Worm (Caenorhabditis elegans): ENCODE measurements around the gene srd-19.

DNA sequence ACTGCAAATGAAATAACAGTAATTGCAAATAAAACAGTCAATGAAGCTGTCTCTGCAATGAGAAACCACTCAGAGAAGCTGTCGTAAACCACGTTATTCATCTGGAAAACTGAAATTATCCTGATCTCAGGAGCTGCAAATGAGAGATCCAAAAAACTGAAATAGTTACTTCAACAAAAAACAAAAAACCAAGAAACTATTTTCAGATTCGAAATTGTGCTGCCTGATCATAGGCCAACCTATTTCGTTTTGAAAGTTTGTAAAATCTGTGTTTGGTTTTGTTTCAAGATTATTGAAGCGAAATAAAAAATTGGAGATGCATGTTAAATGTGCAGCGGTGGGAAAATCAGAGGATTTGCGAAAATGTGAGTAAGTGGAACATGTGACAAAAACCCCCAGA lies 7.9 kb downstream of the srd-19 start, which contains the start of gene srv-8:
- no peak for TF ChIP-seq egrh-3 (GFP tag; IDR thresholded peaks at IDR 0.05)
- no peak for TF ChIP-seq lag-1 (GFP tag; IDR thresholded peaks at IDR 0.05)
- no peak for TF ChIP-seq chd-7 (tag; optimal IDR thresholded peaks at IDR 0.05)
- no peak for TF ChIP-seq C06A6.2 (GFP tag; conservative IDR thresholded peaks at IDR 0.05)
- TF ChIP-seq bed-1 (GFP tag; IDR thresholded peaks at IDR 0.05), result no peak
- no peak for TF ChIP-seq ceh-100 (GFP tag; IDR thresholded peaks at IDR 0.05)
- no peak for TF ChIP-seq nhr-90 (tag; optimal IDR thresholded peaks at IDR 0.05)
- TF ChIP-seq ama-1 (optimal IDR thresholded peaks at IDR 0.05), result no peak
- TF ChIP-seq ama-1 (GFP tag; optimal IDR thresholded peaks at IDR 0.05), result no peak
- no peak for TF ChIP-seq xnd-1 (tag; optimal IDR thresholded peaks at IDR 0.05)
- TF ChIP-seq snpc-3.4 (tag; optimal IDR thresholded peaks at IDR 0.05), result no peak
- no peak for TF ChIP-seq unc-130 (GFP tag; optimal IDR thresholded peaks at IDR 0.05)
- no peak for TF ChIP-seq ztf-28 (GFP tag; IDR thresholded peaks at IDR 0.05)

Data from whole organism, young adult.